Fruit fly (Drosophila melanogaster) whole organism, embryonic: ENCODE results near the gene beta4GalNAcTB.

Experiments used
- B-H2 ChIP-seq: fragments of 200-800 bp; sonication (Bioruptor generic); optimal IDR thresholded peaks from 2 replicates; lab custom pipeline; 2018; ENCODE audit warnings: missing biosample characterization, mild to moderate bottlenecking, missing genetic modification characterization
- CG12942 ChIP-seq: fragments of 200-800 bp; sonication (Bioruptor generic); optimal IDR thresholded peaks from 3 replicates; lab custom pipeline; 2016; ENCODE audit warnings: missing biosample characterization, missing genetic modification characterization
- CG4617 ChIP-seq: fragments of 200-800 bp; sonication (Bioruptor generic); optimal IDR thresholded peaks from 3 replicates; lab custom pipeline; 2016; ENCODE audit warnings: missing biosample characterization, missing genetic modification characterization, borderline replicate concordance
- Drgx ChIP-seq: fragments of 200-800 bp; sonication (Bioruptor generic); IDR thresholded peaks from 2 replicates; pipeline ENCODE4 v1.3.6; 2022; ENCODE audit warnings: missing biosample characterization, missing genetic modification characterization
- HHEX ChIP-seq: fragments of 200-800 bp; sonication (Bioruptor generic); optimal IDR thresholded peaks from 3 replicates; lab custom pipeline; 2017; ENCODE audit warnings: missing biosample characterization, mild to moderate bottlenecking, missing genetic modification characterization, missing genetic modification reagents
- da ChIP-seq: fragments of 200-800 bp; sonication (Bioruptor generic); optimal IDR thresholded peaks from 2 replicates; lab custom pipeline; 2016; ENCODE audit warnings: missing biosample characterization, missing genetic modification characterization
- ken ChIP-seq: fragments of 200-800 bp; sonication (Bioruptor generic); IDR thresholded peaks from 3 replicates; pipeline ENCODE4 v1.3.6; 2022; ENCODE audit warnings: missing biosample characterization, missing genetic modification characterization
- pfk ChIP-seq: fragments of 200-800 bp; sonication (Bioruptor generic); optimal IDR thresholded peaks from 2 replicates; lab custom pipeline; 2018; ENCODE audit warnings: missing biosample characterization, mild to moderate bottlenecking, missing genetic modification characterization, moderate library complexity
- pzg ChIP-seq: fragments of 200-800 bp; sonication (Bioruptor generic); optimal IDR thresholded peaks from 3 replicates; lab custom pipeline; 2018; ENCODE audit warnings: missing biosample characterization, mild to moderate bottlenecking, missing genetic modification characterization, moderate library complexity
- rib ChIP-seq: fragments of 200-800 bp; sonication (Bioruptor generic); IDR thresholded peaks from 2 replicates; pipeline ENCODE4 v1.3.6; 2022; ENCODE audit warnings: missing biosample characterization, missing genetic modification characterization

DNA sequence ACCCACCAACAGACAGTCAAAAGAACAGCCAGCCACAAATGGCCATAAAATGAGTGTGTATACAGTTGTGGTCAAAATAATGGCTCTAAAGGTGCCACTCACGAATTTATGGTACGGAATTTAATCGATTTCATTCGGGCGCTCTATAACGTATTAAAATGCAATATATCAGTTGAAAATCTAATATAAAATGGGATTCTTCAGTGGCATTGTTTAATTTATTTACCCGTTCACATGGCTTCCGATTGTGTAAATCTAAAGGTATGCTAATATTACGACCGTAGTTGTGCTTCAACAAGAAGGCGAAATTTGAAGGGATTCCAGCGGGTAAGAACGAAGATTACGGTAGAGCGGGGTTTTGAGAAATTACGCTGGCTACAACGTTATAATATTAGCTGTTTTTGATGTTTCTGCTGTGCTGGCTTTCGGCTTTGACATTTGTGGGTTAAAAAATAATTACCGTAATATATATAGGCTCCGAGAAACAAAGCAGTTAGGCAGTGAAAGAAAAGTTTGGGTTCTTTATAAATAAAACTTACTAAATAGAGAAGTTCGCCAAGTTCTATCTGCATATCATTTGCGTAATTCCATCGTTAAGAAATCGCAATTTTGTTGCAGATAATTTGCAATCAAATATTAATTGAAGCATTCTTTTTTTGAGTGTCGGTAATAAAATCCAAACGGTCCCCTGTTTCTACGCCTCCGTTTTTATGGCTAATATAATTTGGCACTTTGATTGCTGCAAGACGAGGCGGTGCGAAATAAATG lies 42.0 kb upstream of the beta4GalNAcTB start:
- TF ChIP-seq pfk (GFP tag; lab: Kevin White, UChicago) (no peak), pzg (GFP tag; lab: Kevin White, UChicago) (no peak), CG12942 (GFP tag; lab: Kevin White, UChicago) (peak; percentile 4), CG4617 (GFP tag; lab: Kevin White, UChicago) (no peak), da (GFP tag; lab: Kevin White, UChicago) (no peak), B-H2 (GFP tag; lab: Kevin White, UChicago) (no peak), ken (GFP tag; lab: Robert Waterston, UW) (0 out of 3 replicates have a peak, but pooled peaks have one; percentile 25), HHEX (GFP tag; lab: Kevin White, UChicago) (no peak), Drgx (GFP tag; lab: Robert Waterston, UW) (peak; percentile 3; the same call in 1 of the 2 replicates), rib (GFP tag; lab: Robert Waterston, UW) (no peak)
